Worm (Caenorhabditis elegans) whole organism, L4 larva: ENCODE measurements around the gene zer-1.

Experiments used
- R02D3.7 ChIP-seq: fragments of 150-350 bp; sonication (generic microtip); optimal IDR thresholded peaks from 3 replicates; lab custom pipeline; 2014; ENCODE audit warnings: missing biosample characterization, missing genetic modification characterization
- Y105C5A.15 ChIP-seq: fragments of 200-800 bp; sonication (Bioruptor generic); IDR thresholded peaks from 2 replicates; pipeline ENCODE4 v1.3.6; 2022; ENCODE audit warnings: missing genetic modification characterization, missing compliant biosample characterization
- aly-2 ChIP-seq: sonication (generic microtip); optimal IDR thresholded peaks from 2 replicates; lab custom pipeline; 2018; ENCODE audit warnings: missing biosample characterization, missing genetic modification characterization
- ceh-62 ChIP-seq: sonication (generic microtip); optimal IDR thresholded peaks from 2 replicates; lab custom pipeline; 2017; ENCODE audit warnings: missing biosample characterization, missing genetic modification characterization
- cey-2 ChIP-seq: sonication (generic microtip); optimal IDR thresholded peaks from 3 replicates; lab custom pipeline; 2017; ENCODE audit warnings: missing genetic modification characterization, mild to moderate bottlenecking, missing compliant biosample characterization, antibody characterized with exemption, borderline replicate concordance; ENCODE audit not compliant: insufficient read depth
- daf-19 ChIP-seq: fragments of 200-800 bp; sonication (Bioruptor generic); conservative IDR thresholded peaks from 2 replicates; pipeline ENCODE4 v1.3.6; 2022; ENCODE audit warnings: missing genetic modification characterization, missing compliant biosample characterization
- lin-1 ChIP-seq: fragments of 200-800 bp; sonication (Bioruptor generic); IDR thresholded peaks from 2 replicates; pipeline ENCODE4 v1.3.6; 2022; ENCODE audit warnings: missing genetic modification reagents, missing genetic modification characterization, missing compliant biosample characterization
- lin-13 ChIP-seq: fragments of 150-350 bp; optimal IDR thresholded peaks from 2 replicates; lab custom pipeline; 2014; ENCODE audit warnings: missing biosample characterization, missing genetic modification reagents, missing genetic modification characterization
- lin-15B ChIP-seq: fragments of 150-350 bp; sonication (generic microtip); optimal IDR thresholded peaks from 3 replicates; lab custom pipeline; 2014; ENCODE audit warnings: missing biosample characterization, missing genetic modification characterization
- nhr-28 ChIP-seq: fragments of 150-350 bp; optimal IDR thresholded peaks from 2 replicates; lab custom pipeline; 2014; ENCODE audit warnings: missing biosample characterization, missing genetic modification characterization
- nhr-76 ChIP-seq: fragments of 150-350 bp; optimal IDR thresholded peaks from 2 replicates; lab custom pipeline; 2014; ENCODE audit warnings: missing biosample characterization, missing genetic modification characterization
- nhr-77 ChIP-seq: fragments of 150-350 bp; optimal IDR thresholded peaks from 2 replicates; lab custom pipeline; 2014; ENCODE audit warnings: missing biosample characterization, missing genetic modification characterization
- unc-130 ChIP-seq: sonication (generic microtip); optimal IDR thresholded peaks from 2 replicates; lab custom pipeline; 2016; ENCODE audit warnings: missing genetic modification reagents, missing genetic modification characterization, missing compliant biosample characterization
- zag-1 ChIP-seq: fragments of 150-350 bp; optimal IDR thresholded peaks from 2 replicates; lab custom pipeline; 2014; ENCODE audit warnings: missing biosample characterization, missing genetic modification characterization

DNA sequence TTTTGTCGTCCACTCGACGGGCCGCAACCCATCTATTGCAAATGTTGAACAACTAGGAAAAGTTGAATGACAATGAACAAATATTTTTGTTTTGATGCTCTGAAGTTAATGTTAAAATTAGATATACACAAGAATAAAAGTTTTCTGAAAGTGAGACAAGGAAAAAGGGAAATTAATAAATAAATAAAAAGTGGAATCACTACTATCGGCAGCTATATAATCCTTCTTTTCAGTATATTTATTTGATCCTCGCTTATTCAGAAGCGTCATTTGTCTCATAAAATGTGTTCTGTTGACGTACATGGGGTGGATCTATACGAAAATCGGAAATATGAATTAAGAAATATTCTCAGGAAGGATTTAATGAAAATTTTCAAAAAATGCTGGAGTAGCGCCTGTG is 39.6 kb upstream of the zer-1 start, which contains the start of gene pef-1:
- no peak for TF ChIP-seq unc-130 (GFP tag; lab: Kevin White, UChicago)
- TF ChIP-seq lin-13 (GFP tag; lab: Kevin White, UChicago), result no peak
- TF ChIP-seq zag-1 (tag; lab: Kevin White, UChicago), result no peak
- TF ChIP-seq aly-2 (tag; lab: Kevin White, UChicago), result no peak
- TF ChIP-seq nhr-28 (tag; lab: Kevin White, UChicago), result no peak
- no peak for TF ChIP-seq lin-1 (GFP tag; lab: Robert Waterston, UW)
- TF ChIP-seq Y105C5A.15 (GFP tag; lab: Robert Waterston, UW), result no peak
- no peak for TF ChIP-seq lin-15B (tag; lab: Kevin White, UChicago)
- no peak for TF ChIP-seq nhr-76
- TF ChIP-seq ceh-62 (tag; lab: Kevin White, UChicago), result no peak
- TF ChIP-seq R02D3.7, result no peak
- no peak for TF ChIP-seq nhr-77 (tag; lab: Kevin White, UChicago)
- no peak for TF ChIP-seq daf-19 (GFP tag; lab: Robert Waterston, UW)
- no peak for TF ChIP-seq cey-2 (tag; lab: Kevin White, UChicago)
